Fruit fly (Drosophila melanogaster) Kc167 (cell line): ENCODE results near the gene sesB.

Experiments
- Myc ChIP-seq: fragments of >200 bp; optimal IDR thresholded peaks from 2 replicates; lab custom pipeline; 2017; ENCODE audit warnings: missing external identifiers
- Sin3A ChIP-seq: fragments of >200 bp; optimal IDR thresholded peaks from 2 replicates; lab custom pipeline; 2018; ENCODE audit warnings: missing external identifiers
- h ChIP-seq: fragments of >200 bp; optimal IDR thresholded peaks from 3 replicates; lab custom pipeline; 2018; ENCODE audit warnings: missing external identifiers
- ttk ChIP-seq: sonication (Bioruptor generic); optimal IDR thresholded peaks from 2 replicates; lab custom pipeline; 2017; ENCODE audit warnings: missing external identifiers

DNA sequence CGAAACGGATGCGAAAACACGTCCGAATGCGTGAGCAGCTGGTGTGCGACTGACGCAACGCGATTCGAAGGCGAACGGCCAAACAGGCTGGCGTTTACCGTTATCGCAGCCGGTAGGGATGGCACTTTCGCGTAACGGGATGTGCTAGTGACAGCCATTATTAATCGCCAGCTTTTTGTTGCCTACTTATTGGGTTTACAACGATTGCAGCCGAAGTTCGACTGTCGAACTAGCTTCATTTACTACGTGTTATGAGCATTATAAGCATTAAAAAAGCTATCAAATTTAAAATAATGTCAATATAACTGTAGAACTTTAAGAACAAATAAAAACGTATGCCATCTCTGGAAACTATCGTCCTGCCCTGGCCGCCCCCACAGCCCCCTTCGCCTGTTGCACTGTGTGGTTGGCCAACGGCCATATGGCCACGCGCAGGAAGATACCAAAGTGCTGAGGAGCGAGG is 29.1 kb downstream of the sesB start, which contains the start of gene Rph:
- TF ChIP-seq h (lab: Kevin White, UChicago) = no peak
- TF ChIP-seq ttk (lab: Kevin White, UChicago) = no peak
- TF ChIP-seq Myc (lab: Kevin White, UChicago) = no peak
- TF ChIP-seq Sin3A (lab: Kevin White, UChicago) = no peak
